Worm (Caenorhabditis elegans): ENCODE data around the gene F59D12.3.

Gene F59D12.3

DNA sequence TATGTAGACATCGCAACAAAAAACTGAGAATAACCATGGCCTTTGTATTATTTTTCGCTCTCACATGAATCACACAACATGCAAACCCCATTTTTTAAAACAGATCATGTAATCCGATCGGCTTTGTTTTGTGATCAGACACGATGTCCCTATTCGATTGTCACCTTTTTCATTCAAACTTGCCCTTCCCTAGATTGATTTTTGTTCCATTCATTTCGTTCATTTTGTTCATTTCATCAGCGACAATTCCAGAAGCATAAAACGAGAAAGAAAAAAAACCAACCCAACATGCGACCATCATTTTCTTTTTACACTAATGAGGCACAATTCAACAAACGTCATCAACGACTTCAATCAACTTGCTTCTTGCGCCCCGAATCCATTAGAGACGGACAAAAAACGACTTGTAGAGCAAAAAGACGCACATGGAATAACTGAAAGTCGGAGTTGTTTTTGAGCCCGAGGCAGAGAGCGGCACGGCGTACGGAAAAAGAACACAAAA lies at the start of gene F59D12.3:
Gene F59D12.3 (minus strand): TSS at position 51 of the 502 bp plus-strand sequence.
- TF ChIP-seq ztf-29 (GFP tag; IDR thresholded peaks at IDR 0.05) = no peak
- no peak for TF ChIP-seq flt-1 (GFP tag; IDR thresholded peaks at IDR 0.05)
- no peak for TF ChIP-seq ztf-23 (GFP tag; IDR thresholded peaks at IDR 0.05)
- no peak for TF ChIP-seq ref-1 (GFP tag; conservative IDR thresholded peaks at IDR 0.05)
- TF ChIP-seq tab-1 (GFP tag; IDR thresholded peaks at IDR 0.05) = no peak
- no peak for TF ChIP-seq med-1 (GFP tag; optimal IDR thresholded peaks at IDR 0.05; ENCODE audit: insufficient read depth)
- TF ChIP-seq cog-1 (tag; optimal IDR thresholded peaks at IDR 0.05) = no peak
- no peak for TF ChIP-seq T22C8.4 (GFP tag; IDR thresholded peaks at IDR 0.05)
- TF ChIP-seq klf-2 (GFP tag; conservative IDR thresholded peaks at IDR 0.05) = no peak

DNA sequence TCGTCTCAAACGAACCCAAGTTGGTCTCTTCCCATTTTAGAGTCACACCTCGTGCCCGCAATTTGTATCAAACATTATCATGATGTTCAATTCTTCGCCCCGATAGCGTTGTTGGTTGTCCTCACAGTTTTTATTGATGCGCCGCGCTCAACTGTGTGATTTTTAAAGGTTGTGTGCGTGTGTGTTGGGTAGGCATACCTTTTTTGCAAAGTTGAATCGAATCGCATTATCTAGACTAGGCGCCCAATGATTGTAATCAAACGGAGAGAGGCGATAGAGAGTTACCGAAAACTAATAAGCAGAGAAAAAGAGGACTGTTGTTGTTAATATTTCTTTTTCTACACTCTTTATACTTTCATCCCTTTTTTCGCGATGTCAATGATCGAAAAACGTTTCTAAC lies 49.5 kb upstream of the F59D12.3 start:
- TF ChIP-seq cog-1 (tag; optimal IDR thresholded peaks at IDR 0.05) = no peak
- no peak for TF ChIP-seq klf-2 (GFP tag; conservative IDR thresholded peaks at IDR 0.05)
- no peak for TF ChIP-seq flt-1 (GFP tag; IDR thresholded peaks at IDR 0.05)
- no peak for TF ChIP-seq ztf-23 (GFP tag; IDR thresholded peaks at IDR 0.05)

DNA sequence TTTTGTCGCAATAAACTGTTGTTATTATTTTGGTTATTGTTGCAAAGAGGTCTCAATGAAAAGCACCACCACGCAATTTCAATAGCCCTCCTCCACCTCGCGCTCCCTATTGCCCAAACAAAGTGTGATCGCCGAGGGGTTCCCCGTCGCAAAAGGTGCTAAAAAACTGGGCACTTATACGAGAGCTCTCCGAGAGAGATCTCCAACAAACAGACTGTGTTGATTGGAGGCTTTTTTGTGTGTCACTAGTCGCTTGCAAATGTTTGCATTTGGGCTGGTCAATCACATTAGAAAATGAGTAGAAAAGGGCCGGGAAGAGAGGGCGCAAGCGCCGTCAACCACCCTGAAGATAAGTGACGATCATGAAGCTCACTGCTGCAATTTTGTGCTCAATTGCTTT lies 45.6 kb upstream of the F59D12.3 start, which contains the start of gene ZK662.2:
Gene ZK662.2 (plus strand): TSS at position 301 of the 400 bp plus-strand sequence.
- TF ChIP-seq ztf-29 (GFP tag; IDR thresholded peaks at IDR 0.05) = no peak
- no peak for TF ChIP-seq med-1 (GFP tag; optimal IDR thresholded peaks at IDR 0.05; ENCODE audit: insufficient read depth)
- TF ChIP-seq T22C8.4 (GFP tag; IDR thresholded peaks at IDR 0.05) = no peak
- no peak for TF ChIP-seq ztf-23 (GFP tag; IDR thresholded peaks at IDR 0.05)

DNA sequence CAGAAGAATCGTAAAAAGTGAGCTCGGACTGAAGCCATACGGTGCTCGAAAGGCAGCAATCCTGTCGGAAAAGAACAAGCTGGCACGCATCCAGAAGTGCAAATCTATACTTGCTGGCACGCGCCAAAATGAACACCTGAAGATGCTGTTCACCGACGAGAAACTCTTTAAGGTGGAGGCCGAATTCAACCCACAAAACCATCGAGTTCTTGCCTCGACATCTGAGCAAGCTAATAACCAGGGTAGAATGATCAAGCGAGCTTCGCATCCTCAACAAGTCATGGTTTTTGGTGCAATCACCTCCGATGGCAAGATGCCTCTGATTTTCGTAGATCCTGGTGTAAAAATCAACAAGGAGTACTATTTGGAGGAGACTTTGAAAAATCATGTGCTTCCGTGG lies 42.7 kb upstream of the F59D12.3 start:
- TF ChIP-seq flt-1 (GFP tag; IDR thresholded peaks at IDR 0.05) (no peak), ztf-29 (GFP tag; IDR thresholded peaks at IDR 0.05) (no peak), tab-1 (GFP tag; IDR thresholded peaks at IDR 0.05) (no peak), T22C8.4 (GFP tag; IDR thresholded peaks at IDR 0.05) (no peak), klf-2 (GFP tag; conservative IDR thresholded peaks at IDR 0.05) (no peak), cog-1 (tag; optimal IDR thresholded peaks at IDR 0.05) (no peak), med-1 (GFP tag; optimal IDR thresholded peaks at IDR 0.05; ENCODE audit: insufficient read depth) (no peak)

DNA sequence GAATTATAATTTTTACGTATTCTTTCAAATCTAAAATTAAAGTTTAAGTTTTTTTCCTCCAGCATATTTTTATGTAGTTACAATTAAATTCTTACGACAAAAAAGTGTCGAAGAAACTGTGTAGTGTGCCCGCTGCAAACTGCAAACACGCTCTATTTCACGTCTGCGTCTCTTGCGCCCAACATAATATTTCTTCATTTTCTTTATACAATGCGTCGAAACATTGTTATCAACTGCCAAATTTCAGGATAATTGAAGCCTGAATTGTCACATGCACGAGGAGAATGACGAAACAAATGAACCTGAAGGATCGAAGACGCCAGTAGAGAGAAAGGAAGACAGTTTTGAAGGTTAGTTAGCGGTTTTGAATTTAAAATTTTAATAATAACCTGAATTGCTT lies 38.5 kb upstream of the F59D12.3 start, which contains the start of gene C03H12.1:
Gene C03H12.1 (plus strand): TSS at position 206 of the 400 bp plus-strand sequence.
- TF ChIP-seq cog-1 (tag; optimal IDR thresholded peaks at IDR 0.05) (no peak), ref-1 (GFP tag; conservative IDR thresholded peaks at IDR 0.05) (no peak), klf-2 (GFP tag; conservative IDR thresholded peaks at IDR 0.05) (no peak), flt-1 (GFP tag; IDR thresholded peaks at IDR 0.05) (no peak), ztf-23 (GFP tag; IDR thresholded peaks at IDR 0.05) (no peak), tab-1 (GFP tag; IDR thresholded peaks at IDR 0.05) (no peak), med-1 (GFP tag; optimal IDR thresholded peaks at IDR 0.05; ENCODE audit: insufficient read depth) (no peak), T22C8.4 (GFP tag; IDR thresholded peaks at IDR 0.05) (no peak), ztf-29 (GFP tag; IDR thresholded peaks at IDR 0.05) (no peak)

DNA sequence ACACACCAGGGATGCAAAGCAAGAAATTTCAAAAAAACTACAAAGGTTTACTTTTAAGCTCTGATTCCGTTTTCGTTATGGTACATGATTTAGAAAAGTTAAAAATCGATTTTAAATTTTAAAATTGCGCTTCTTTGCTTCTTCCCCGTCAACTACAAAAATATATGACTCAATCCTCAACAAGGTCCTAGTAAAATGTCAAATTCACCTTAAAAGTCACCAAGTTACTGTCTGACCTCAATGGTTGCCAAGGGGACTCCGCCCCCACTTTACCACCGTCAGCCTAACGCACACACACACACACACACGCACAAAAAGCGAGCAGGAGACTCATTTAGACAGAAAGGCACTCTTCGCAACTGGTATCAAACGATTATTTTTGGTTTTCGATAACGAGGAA lies 30.6 kb upstream of the F59D12.3 start, which contains the start of gene gpn-1:
Gene gpn-1 (plus strand): TSS at position 301 of the 400 bp plus-strand sequence.
- TF ChIP-seq T22C8.4 (GFP tag; IDR thresholded peaks at IDR 0.05) (no peak), cog-1 (tag; optimal IDR thresholded peaks at IDR 0.05) (no peak), ztf-29 (GFP tag; IDR thresholded peaks at IDR 0.05) (no peak), ref-1 (GFP tag; conservative IDR thresholded peaks at IDR 0.05) (no peak), klf-2 (GFP tag; conservative IDR thresholded peaks at IDR 0.05) (no peak), med-1 (GFP tag; optimal IDR thresholded peaks at IDR 0.05; ENCODE audit: insufficient read depth) (no peak), ztf-23 (GFP tag; IDR thresholded peaks at IDR 0.05) (no peak), tab-1 (GFP tag; IDR thresholded peaks at IDR 0.05) (no peak)

DNA sequence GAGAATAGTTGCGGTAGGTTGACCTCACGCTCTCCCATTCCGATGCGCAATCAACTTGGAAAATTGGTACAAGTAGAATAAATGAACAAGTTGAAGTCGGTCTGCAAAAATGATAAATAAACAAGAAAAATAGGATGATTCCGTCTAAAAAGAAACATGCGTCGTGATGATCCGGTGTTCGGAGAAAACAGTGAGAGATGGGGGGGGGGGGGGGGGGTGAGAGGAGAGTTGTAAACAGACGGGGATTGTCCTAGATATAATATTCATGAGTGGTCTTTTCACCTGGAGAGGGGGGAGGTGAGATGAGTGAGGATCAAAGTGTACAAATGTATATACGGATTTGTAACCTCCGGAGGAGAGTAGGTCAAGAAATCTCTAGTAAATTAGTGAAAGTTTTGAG lies 24.9 kb upstream of the F59D12.3 start, which contains the start of gene F59D12.2:
Gene F59D12.2 (minus strand): TSS at position 101 of the 400 bp plus-strand sequence.
- TF ChIP-seq cog-1 (tag; optimal IDR thresholded peaks at IDR 0.05) (no peak), med-1 (GFP tag; optimal IDR thresholded peaks at IDR 0.05; ENCODE audit: insufficient read depth) (no peak), ztf-29 (GFP tag; IDR thresholded peaks at IDR 0.05) (no peak), T22C8.4 (GFP tag; IDR thresholded peaks at IDR 0.05) (no peak), ref-1 (GFP tag; conservative IDR thresholded peaks at IDR 0.05) (no peak), ztf-23 (GFP tag; IDR thresholded peaks at IDR 0.05) (no peak), flt-1 (GFP tag; IDR thresholded peaks at IDR 0.05) (no peak), tab-1 (GFP tag; IDR thresholded peaks at IDR 0.05) (no peak), klf-2 (GFP tag; conservative IDR thresholded peaks at IDR 0.05) (no peak)

DNA sequence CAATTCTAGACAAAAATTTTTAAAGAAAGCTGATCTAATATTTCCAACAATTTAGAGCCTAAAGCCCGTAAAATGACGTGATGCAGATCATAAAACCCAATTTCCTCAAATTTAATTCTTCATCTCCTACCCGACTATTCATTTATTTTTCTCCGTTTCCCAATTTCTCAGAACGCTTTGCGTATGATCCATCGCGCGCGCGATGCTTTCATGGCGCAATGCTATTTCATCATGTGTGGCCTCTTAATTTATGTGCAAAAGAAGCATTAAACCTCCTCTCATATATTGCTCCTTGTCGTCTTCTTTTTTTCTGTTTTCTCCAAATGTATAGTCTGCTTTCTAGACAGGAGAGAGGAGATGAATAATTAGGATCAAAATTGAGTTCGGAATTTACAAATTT lies 17.9 kb upstream of the F59D12.3 start:
- no peak for TF ChIP-seq ref-1 (GFP tag; conservative IDR thresholded peaks at IDR 0.05)
- TF ChIP-seq flt-1 (GFP tag; IDR thresholded peaks at IDR 0.05) = no peak
- no peak for TF ChIP-seq ztf-29 (GFP tag; IDR thresholded peaks at IDR 0.05)
- no peak for TF ChIP-seq tab-1 (GFP tag; IDR thresholded peaks at IDR 0.05)
- no peak for TF ChIP-seq med-1 (GFP tag; optimal IDR thresholded peaks at IDR 0.05; ENCODE audit: insufficient read depth)
- no peak for TF ChIP-seq cog-1 (tag; optimal IDR thresholded peaks at IDR 0.05)
- no peak for TF ChIP-seq ztf-23 (GFP tag; IDR thresholded peaks at IDR 0.05)
- TF ChIP-seq T22C8.4 (GFP tag; IDR thresholded peaks at IDR 0.05) = no peak
- no peak for TF ChIP-seq klf-2 (GFP tag; conservative IDR thresholded peaks at IDR 0.05)

DNA sequence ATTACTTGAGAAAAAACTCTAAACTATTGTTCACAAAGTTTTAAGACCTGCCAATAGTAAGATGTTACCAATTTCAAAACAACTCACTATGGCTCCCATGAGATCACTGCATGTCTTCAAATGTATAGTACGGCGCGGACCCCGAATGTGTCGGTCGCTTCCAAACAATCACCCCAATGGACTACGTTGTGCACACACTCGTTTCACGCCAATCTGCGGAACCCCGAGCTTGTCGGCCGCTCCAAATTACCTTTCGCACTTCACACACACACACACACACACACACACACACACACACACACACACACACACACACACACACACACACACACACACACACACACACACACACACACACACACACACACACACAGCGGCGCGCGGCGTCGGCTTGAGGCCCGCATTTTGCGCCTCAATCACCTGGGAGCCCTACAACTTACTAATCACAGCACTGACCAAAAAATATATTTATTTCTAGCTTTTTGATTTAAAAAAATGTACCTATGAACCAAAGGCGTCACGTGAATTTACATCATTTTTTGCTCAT lies 17.4 kb upstream of the F59D12.3 start:
- TF ChIP-seq T22C8.4 (GFP tag; IDR thresholded peaks at IDR 0.05) (no peak), ztf-23 (GFP tag; IDR thresholded peaks at IDR 0.05) (peak; percentile 61; the same call in 1 of the 2 replicates)

DNA sequence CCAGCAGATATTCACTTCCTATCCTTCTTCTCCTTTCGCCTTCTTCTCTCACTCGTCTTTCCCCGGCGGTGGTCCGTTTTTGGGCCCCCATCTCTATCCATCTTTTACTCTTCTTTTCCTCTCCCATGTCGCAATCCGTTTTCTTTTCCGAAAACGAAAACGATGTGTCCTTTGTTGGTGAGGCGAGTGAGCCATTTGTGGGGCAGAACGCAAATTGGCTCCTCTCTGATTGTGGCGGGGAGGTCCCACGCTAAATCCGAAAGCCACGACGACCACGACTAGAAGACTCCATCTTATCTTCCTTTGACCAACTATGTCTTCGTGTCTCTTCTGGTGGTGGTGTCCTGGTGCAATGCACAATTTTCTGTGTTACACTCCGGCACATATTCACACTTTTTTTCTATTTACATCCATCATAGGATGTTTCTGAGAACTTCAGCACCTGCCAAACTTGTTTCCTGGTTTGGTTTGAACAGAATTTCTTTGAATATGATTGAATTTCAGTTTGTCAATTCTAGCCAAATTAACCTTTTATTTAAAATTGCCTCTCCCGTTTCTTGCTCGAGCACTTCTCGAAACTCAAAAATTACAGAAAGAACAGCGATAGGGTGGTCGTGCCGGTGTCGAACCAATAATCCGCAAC lies 15.5 kb upstream of the F59D12.3 start, which contains the start of gene pcdr-1:
Gene pcdr-1 (plus strand): TSS at position 593 of the 643 bp plus-strand sequence.
- TF ChIP-seq cog-1 (tag; optimal IDR thresholded peaks at IDR 0.05) = no peak
- TF ChIP-seq T22C8.4 (GFP tag; IDR thresholded peaks at IDR 0.05) = no peak
- TF ChIP-seq ref-1 (GFP tag; conservative IDR thresholded peaks at IDR 0.05) = no peak
- TF ChIP-seq tab-1 (GFP tag; IDR thresholded peaks at IDR 0.05) = no peak
- no peak for TF ChIP-seq med-1 (GFP tag; optimal IDR thresholded peaks at IDR 0.05; ENCODE audit: insufficient read depth)
- no peak for TF ChIP-seq klf-2 (GFP tag; conservative IDR thresholded peaks at IDR 0.05)
- no peak for TF ChIP-seq ztf-23 (GFP tag; IDR thresholded peaks at IDR 0.05)
- TF ChIP-seq flt-1 (GFP tag; IDR thresholded peaks at IDR 0.05) = no peak
- TF ChIP-seq ztf-29 (GFP tag; IDR thresholded peaks at IDR 0.05) = no peak

Measured in whole organism, midembryonic.